Fruit fly (Drosophila melanogaster): ENCODE results near the gene CG7208.
A peak's percentile ranks its signal among the peaks of the same experiment; 100 is the strongest.

CG7208 gene

DNA sequence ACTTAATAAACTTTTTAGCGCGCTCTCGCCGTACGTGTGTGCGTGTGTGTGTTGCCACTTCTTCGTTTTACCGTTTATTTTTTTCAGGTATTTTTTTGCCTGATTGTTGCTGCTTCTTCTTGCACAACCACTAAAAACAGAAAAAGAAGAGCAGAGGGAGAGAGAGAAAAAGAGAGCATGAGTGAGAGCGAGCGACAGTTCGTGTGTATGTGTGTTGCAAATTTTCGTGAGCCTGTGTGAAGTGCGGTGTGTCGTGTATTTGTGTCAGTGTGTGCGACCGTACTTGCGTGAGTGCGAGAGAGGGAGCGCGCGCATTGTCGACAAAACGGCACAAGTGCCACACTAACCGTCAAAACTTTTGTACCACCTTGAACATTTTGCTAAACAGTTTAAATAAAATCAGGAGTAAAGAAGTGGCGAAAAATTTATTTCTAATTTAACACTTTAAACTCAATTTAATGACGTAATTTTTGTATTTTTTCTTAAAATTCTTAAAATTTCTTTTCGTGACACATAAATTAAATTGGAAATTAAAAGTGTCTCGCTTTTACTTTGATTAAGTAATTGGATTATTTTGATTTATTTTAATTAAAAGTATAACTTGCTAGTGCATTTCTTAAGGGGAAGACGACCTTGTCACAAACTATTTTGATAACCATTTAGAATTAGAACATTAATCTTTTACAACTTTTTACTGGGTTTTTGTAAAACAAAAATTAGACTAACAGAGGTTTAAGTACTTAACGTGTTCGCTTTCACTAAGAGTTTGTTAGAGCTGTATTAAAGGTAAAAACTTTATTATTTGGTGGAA lies 11.7 kb upstream of the CG7208 start (continued):
- peak; percentile 34 for TF ChIP-seq fd59A (GFP tag; optimal IDR thresholded peaks at IDR 0.05)
- peak; percentile 53 for TF ChIP-seq acj6 (GFP tag; optimal IDR thresholded peaks at IDR 0.05)
- peak; percentile 65 for TF ChIP-seq CG10669 (GFP tag; optimal IDR thresholded peaks at IDR 0.05)
- TF ChIP-seq achi (GFP tag; optimal IDR thresholded peaks at IDR 0.05), result peak; percentile 57
- peak; percentile 58 for TF ChIP-seq OdsH (GFP tag; optimal IDR thresholded peaks at IDR 0.05)
- peak; percentile 92 for TF ChIP-seq CG9139 (GFP tag; optimal IDR thresholded peaks at IDR 0.05)
- peak; percentile 65 for TF ChIP-seq pdm3 (GFP tag; optimal IDR thresholded peaks at IDR 0.05)
- TF ChIP-seq topi (GFP tag; optimal IDR thresholded peaks at IDR 0.05), result peak; percentile 54
- TF ChIP-seq Smox (GFP tag; optimal IDR thresholded peaks at IDR 0.05), result peak; percentile 63
- peak; percentile 30 for TF ChIP-seq CG11902 (GFP tag; optimal IDR thresholded peaks at IDR 0.05)

- no peak for TF ChIP-seq Lpt (GFP tag; optimal IDR thresholded peaks at IDR 0.05)
- no peak for TF ChIP-seq svp (GFP tag)
- no peak for TF ChIP-seq CG11762 (GFP tag; optimal IDR thresholded peaks at IDR 0.05; ENCODE audit: insufficient read depth)
- TF ChIP-seq Hr38 (GFP tag; optimal IDR thresholded peaks at IDR 0.05), result no peak
- TF ChIP-seq Eip75B (GFP tag; optimal IDR thresholded peaks at IDR 0.05), result no peak
- TF ChIP-seq pdm3 (GFP tag; optimal IDR thresholded peaks at IDR 0.05), result no peak
- no peak for TF ChIP-seq CG6276 (GFP tag; optimal IDR thresholded peaks at IDR 0.05)
- TF ChIP-seq CG4318 (GFP tag; optimal IDR thresholded peaks at IDR 0.05), result no peak
- no peak for TF ChIP-seq CG6792 (GFP tag; optimal IDR thresholded peaks at IDR 0.05)
- no peak for TF ChIP-seq Ets21C (GFP tag; optimal IDR thresholded peaks at IDR 0.05)
- TF ChIP-seq Sox102F (GFP tag; optimal IDR thresholded peaks at IDR 0.05), result no peak
- no peak for TF ChIP-seq CG6163 (GFP tag; IDR thresholded peaks at IDR 0.05)
- no peak for TF ChIP-seq CG34406 (GFP tag; optimal IDR thresholded peaks at IDR 0.05)
Measured at dm6 chr3R:18196622-18196990, 11.1 kb upstream of the CG7208 start.

DNA sequence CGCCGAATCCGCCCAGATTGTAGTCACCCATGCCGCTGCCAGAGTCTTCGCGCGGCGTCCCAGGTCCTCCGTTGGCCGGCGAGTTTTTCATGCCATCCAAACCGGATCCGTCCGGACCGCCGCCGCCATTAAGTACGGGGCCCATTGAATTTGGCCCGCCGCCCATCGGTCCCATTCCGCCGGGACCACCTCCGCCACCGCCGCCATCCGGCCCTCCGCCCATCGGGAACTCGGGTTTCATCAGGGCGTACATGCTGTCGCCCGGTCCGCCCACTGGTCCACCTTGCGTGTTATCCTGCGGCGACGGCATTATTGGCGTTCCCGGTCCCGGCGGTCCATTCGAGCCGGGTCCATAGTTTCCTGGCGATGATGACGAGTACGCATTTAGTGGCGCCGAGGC lies 9.8 kb upstream of the CG7208 start:
- no peak for TF ChIP-seq CG6854 (GFP tag; optimal IDR thresholded peaks at IDR 0.05)
- TF ChIP-seq Hr38 (GFP tag; optimal IDR thresholded peaks at IDR 0.05), result no peak

DNA sequence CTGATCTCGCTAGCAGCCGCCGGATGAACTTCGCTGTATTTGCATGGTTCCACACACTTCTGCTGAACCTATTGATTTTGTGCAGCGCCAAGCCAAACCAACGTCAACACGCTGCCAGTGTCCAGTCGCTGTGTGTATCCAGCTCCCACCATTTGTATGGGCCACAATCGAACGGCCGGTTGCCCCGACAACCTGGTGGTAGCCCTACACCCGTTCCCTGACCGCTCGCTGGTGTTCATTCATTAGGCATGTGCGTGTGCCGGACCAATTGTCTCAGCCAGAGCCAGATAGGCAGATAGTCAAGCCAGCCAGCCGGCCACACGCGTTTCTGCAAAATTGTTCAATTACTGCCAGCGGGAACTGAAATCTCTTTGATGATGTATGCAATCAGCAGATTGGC lies 6.4 kb upstream of the CG7208 start, which contains the start of gene CG14313:
Gene CG14313 (minus strand): TSS at position 101 of the 400 bp plus-strand sequence.
- TF ChIP-seq fd85E (GFP tag; optimal IDR thresholded peaks at IDR 0.05), result no peak
- no peak for TF ChIP-seq Met (GFP tag; optimal IDR thresholded peaks at IDR 0.05)
- peak in 1 of 2 experiments; percentile 55 for TF ChIP-seq ss (GFP tag; optimal IDR thresholded peaks at IDR 0.05)

DNA sequence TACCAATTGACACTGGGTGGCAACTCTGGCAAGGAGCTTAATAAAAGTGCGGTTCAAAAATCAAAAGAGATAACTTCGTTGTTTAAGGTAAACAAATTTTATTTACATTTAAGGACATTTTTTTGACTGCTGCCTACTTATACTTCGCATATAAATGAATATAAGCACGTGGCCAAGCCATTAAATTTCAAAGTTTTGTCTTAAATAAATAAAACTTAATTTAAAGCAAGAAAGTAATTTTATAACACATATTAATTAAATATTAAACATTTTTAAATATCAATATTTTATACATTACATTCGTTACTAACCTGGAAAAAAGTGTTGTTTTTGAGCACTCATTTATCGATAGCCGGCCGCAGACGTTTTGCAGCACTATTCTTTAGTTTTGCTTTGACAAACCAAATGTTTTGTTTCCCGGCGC lies 3.2 kb upstream of the CG7208 start, which contains the start of the genes CG12321 and MED17:
Gene CG12321 (minus strand): TSS at position 6 of the 424 bp plus-strand sequence.
Gene MED17 (plus strand): TSS at position 371 of the 424 bp plus-strand sequence.
- TF ChIP-seq Met (GFP tag; optimal IDR thresholded peaks at IDR 0.05) (peak; percentile 82), fkh (GFP tag; optimal IDR thresholded peaks at IDR 0.05) (no peak), Smox (GFP tag; optimal IDR thresholded peaks at IDR 0.05) (no peak), cyc (GFP tag; optimal IDR thresholded peaks at IDR 0.05) (peak; percentile 80), CG6808 (GFP tag; optimal IDR thresholded peaks at IDR 0.05) (no peak), acj6 (GFP tag; optimal IDR thresholded peaks at IDR 0.05) (peak; percentile 93), CG34406 (GFP tag; optimal IDR thresholded peaks at IDR 0.05) (peak; percentile 87), dsx (GFP tag; optimal IDR thresholded peaks at IDR 0.05; ENCODE audit: poor library complexity, severe bottlenecking) (peak; percentile 59), CG31627 (GFP tag; optimal IDR thresholded peaks at IDR 0.05) (peak; percentile 83), CG6276 (GFP tag; optimal IDR thresholded peaks at IDR 0.05) (no peak), fd85E (GFP tag; optimal IDR thresholded peaks at IDR 0.05) (peak; percentile 54), net (GFP tag; optimal IDR thresholded peaks at IDR 0.05) (peak; percentile 76), Sox15 (GFP tag; optimal IDR thresholded peaks at IDR 0.05) (peak; percentile 86), CG8319 (GFP tag; optimal IDR thresholded peaks at IDR 0.05) (peak; percentile 75), Eip75B (GFP tag; optimal IDR thresholded peaks at IDR 0.05) (no peak), OdsH (GFP tag; optimal IDR thresholded peaks at IDR 0.05) (peak; percentile 92), CG10669 (GFP tag; optimal IDR thresholded peaks at IDR 0.05) (peak; percentile 78), Sox14 (GFP tag; optimal IDR thresholded peaks at IDR 0.05) (peak; percentile 81), esn (GFP tag; optimal IDR thresholded peaks at IDR 0.05) (peak; percentile 80), Lpt (GFP tag; optimal IDR thresholded peaks at IDR 0.05) (peak; percentile 79), Hr4 (GFP tag; optimal IDR thresholded peaks at IDR 0.05) (peak; percentile 79), fd59A (GFP tag; optimal IDR thresholded peaks at IDR 0.05) (peak; percentile 72), CG3919 (GFP tag; optimal IDR thresholded peaks at IDR 0.05) (peak; percentile 88), achi (GFP tag; optimal IDR thresholded peaks at IDR 0.05) (peak; percentile 88), Eip78C (GFP tag) (peak; percentile 91), CG11762 (GFP tag; optimal IDR thresholded peaks at IDR 0.05; ENCODE audit: insufficient read depth) (peak; percentile 75), CG1621 (tag; optimal IDR thresholded peaks at IDR 0.05) (peak; percentile 54), dac (GFP tag; optimal IDR thresholded peaks at IDR 0.05) (peak; percentile 57)
